Worm (Caenorhabditis elegans): Measurements from ENCODE around the gene rab-30.

DNA sequence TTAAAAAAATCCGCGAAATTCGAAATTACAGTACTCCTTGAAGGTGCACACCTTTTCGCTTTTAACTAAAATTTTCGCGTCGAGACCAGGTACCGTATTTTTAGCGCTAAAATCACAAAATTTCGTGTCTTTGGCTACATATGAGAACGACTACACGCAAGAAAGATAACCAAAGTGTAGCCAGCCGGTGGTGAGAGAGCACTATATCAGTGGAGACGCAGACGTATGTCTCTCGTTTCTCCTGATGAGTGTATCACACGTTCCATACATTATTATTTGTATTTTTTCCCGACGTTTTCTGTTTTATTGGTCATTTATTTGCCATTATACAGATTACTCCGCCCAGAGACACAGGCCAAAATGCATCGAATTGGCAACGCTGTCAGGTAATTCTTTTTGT is 5.5 kb downstream of the rab-30 start, which contains the start of gene acdh-11:
- TF ChIP-seq D1046.2 (GFP tag; IDR thresholded peaks at IDR 0.05) (no peak), nhr-237 (tag; optimal IDR thresholded peaks at IDR 0.05) (no peak), nhr-77 (tag; optimal IDR thresholded peaks at IDR 0.05) (peak; percentile 14), lin-13 (GFP tag; optimal IDR thresholded peaks at IDR 0.05) (no peak), T20F7.1 (GFP tag; optimal IDR thresholded peaks at IDR 0.05) (no peak), snpc-4 (tag; optimal IDR thresholded peaks at IDR 0.05) (no peak), skn-1 (tag; optimal IDR thresholded peaks at IDR 0.05) (no peak), T26A8.4 (GFP tag; IDR thresholded peaks at IDR 0.05) (no peak), unc-62 (GFP tag; optimal IDR thresholded peaks at IDR 0.05 in 1 of 2) (no peak), unc-62 (tag; optimal IDR thresholded peaks at IDR 0.05) (no peak), mdt-29 (GFP tag; IDR thresholded peaks at IDR 0.05) (no peak)

Data from whole organism, L4 larva.